Fruit fly (Drosophila melanogaster): ENCODE results near the gene ed.
A peak's percentile ranks its signal among the peaks of the same experiment; 100 is the strongest.

Gene ed

DNA sequence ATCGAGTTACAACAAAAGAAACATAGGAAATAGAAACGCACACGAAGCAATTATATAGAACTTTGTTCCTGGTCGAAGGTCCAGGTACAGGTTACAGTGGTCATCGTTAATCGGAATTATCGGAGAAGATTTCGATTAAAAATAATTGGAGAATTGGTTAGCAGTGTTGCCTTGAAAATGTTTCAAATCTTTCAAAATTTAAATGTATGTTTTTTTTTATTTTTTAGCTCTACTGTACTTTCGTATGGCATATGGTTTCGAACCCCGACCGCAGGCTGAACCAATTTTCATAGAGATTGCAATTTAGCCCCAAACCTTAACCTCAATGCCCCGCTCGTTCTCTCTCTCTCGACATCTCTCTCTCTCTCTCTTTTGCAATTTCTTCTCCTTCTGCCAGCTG lies 3.2 kb upstream of the ed start:
- TF ChIP-seq CTCF (optimal IDR thresholded peaks at IDR 0.05), result no peak
- no peak for TF ChIP-seq CG8478 (optimal IDR thresholded peaks at IDR 0.05)

DNA sequence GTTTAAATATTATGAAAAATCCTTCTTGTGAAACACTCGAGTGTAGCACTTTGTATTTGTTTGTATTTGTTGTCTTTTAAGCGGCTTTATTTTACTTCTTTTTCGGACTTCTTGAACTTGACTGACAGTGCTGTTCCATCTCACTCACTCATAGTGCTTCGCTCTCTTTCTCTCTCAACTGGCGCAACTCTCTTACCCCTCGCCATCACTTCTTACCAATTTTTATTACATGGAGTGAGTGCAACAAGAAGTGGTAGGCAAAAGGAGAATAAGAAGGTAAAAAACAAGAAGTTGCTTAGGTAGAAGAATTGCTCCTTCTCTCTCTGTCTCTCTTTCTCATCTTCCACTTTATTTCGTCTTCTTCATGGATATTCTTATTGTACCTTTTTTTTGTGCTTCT lies 2.5 kb upstream of the ed start:
- TF ChIP-seq CTCF (optimal IDR thresholded peaks at IDR 0.05) (no peak), CG8478 (optimal IDR thresholded peaks at IDR 0.05) (no peak)

DNA sequence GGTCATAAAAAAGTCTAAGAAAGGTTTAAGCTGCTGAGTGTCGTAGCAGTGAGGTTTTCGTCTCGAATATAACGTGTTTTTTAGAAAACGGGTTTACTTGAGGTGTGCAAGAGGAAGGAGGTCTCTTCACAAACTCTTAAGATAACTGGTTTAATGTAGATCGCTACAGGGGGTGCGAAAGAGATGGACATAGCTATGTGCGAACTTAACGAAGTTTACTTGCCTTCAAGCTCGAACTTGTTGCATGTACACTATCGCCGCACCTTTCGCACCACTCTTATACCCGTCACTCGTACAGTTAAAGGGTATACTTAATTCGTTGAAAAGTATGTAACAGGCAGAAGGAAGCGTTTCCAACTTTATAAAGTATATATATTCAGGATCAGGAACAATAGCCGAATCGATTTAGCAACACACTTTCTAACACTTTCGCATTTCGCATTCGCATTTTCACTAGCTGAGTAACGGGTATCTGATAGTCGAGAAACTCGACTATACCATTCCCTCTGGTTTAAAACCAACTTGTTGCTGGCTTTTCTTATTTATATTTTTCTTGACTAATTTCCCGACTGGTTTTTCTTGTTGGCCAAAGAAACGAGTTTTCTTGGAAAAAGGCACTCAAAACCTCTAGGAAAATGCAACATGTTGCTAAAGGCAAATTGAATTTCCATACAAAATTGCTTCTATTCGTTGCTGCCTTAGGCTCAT lies 787 bp upstream of the ed start:
- peak in 1 of 2 experiments; percentile 26 for TF ChIP-seq CTCF (optimal IDR thresholded peaks at IDR 0.05)
- TF ChIP-seq CG8478 (optimal IDR thresholded peaks at IDR 0.05), result no peak

DNA sequence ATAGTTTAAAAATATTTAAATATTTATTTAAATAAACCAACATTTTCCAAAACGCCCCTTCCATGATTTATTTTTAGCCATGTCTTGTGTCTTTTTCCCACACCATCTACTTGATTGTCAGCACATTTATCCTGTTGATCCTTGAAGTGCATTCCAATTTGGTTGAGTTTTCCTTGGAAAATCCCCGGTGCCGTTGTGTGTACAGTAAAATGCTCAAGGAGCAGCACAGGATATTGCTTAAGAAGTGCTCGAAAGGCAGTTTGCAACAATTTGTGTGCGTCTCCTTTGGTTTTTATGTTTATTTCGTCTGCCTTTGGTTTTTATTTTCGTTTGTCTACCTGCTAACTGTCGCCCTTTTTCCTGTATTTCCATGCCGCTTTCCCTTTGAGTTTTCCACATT lies 3.1 kb downstream of the ed start:
- no peak for TF ChIP-seq CTCF (optimal IDR thresholded peaks at IDR 0.05)
- TF ChIP-seq CG8478 (optimal IDR thresholded peaks at IDR 0.05), result no peak

DNA sequence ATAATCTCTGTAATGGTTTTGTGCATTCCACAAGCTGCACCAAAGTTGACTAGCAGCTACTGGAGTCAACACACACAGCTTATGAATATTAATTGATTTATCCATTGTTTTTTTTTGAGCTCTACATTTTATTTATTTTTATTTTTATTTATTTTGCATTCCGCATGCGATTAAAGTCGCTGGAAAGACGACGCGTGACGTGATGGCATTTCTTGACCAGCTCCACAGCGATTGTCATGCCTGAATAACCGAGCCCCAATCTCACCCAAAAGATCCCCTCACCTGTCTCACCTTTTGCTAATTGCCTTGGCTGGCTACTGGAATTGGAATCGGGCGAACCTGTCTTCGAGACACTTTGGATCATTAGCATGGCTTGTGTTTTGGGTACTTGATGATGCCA lies 5.1 kb downstream of the ed start:
- TF ChIP-seq CTCF (optimal IDR thresholded peaks at IDR 0.05), result no peak
- TF ChIP-seq CG8478 (optimal IDR thresholded peaks at IDR 0.05), result no peak

DNA sequence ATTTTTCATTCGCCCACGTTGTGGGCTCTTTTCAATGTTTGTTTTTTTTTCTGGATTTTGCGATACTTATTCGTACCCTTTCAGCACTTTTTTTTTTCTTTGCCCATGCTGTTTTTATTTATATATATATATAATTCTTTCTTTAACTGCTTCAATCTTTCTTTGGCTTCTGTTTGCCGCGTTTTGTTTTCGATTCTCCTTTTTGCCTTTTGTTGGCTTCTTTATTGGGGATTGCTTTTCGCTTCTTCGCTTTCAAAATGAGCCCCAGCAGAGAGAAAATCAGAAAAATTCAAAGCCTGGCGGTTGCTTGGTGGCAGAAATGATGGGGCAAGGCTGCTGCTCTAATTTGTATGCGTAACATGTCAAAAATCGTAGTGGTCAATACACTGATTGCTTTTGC lies 5.8 kb downstream of the ed start:
- TF ChIP-seq CG8478 (optimal IDR thresholded peaks at IDR 0.05), result no peak
- TF ChIP-seq CTCF (optimal IDR thresholded peaks at IDR 0.05), result no peak

DNA sequence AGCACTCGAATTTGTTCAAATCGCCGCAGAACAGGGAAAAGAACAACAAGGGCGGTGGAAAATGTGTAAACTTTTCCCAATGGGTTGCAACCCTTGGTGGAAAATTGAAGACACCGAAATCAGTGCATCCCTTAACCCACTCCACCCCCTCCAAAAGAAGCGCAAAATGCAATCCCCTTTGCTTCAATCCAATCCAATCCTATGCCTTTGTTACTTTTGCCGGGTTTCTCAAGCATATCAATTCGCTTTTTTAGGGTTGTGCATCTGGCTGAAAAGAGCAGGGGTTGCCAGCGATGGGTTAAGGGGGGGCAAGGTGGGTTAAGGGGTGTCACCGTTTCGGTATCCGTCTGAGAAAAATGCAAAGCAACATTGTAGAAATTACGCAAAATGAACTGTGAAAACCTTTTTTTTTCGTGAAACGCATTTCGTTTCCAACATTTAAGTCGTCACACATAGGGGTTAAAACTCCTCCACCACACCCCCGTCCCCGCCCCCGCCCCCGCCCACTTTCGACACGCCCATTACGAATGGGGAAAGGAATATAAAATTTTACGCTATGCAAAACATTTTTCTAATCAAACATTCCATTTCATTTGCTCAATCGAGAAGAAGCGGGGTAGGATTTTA lies 7.0 kb downstream of the ed start:
- TF ChIP-seq CG8478 (optimal IDR thresholded peaks at IDR 0.05), result no peak
- TF ChIP-seq CTCF (optimal IDR thresholded peaks at IDR 0.05), result no peak

DNA sequence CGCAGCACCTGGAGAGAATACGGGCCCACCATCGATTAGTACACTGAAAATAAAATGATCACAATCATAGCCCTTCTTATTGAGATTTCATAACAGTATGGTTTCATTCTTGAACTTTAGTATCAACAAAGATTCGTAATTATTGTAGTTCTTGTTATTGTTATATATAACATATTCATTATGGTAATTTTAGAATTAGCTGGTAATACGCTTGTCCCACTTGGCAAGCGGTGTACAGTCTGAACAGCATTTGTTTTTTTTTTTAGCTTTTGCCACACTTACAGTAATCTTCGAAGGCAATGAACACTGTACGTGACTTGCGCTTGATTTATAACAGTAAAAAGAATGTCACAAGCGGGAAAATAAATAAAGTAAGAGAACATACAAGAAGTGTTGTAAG lies 11.9 kb downstream of the ed start:
- TF ChIP-seq CTCF (optimal IDR thresholded peaks at IDR 0.05), result no peak
- TF ChIP-seq CG8478 (optimal IDR thresholded peaks at IDR 0.05), result no peak

DNA sequence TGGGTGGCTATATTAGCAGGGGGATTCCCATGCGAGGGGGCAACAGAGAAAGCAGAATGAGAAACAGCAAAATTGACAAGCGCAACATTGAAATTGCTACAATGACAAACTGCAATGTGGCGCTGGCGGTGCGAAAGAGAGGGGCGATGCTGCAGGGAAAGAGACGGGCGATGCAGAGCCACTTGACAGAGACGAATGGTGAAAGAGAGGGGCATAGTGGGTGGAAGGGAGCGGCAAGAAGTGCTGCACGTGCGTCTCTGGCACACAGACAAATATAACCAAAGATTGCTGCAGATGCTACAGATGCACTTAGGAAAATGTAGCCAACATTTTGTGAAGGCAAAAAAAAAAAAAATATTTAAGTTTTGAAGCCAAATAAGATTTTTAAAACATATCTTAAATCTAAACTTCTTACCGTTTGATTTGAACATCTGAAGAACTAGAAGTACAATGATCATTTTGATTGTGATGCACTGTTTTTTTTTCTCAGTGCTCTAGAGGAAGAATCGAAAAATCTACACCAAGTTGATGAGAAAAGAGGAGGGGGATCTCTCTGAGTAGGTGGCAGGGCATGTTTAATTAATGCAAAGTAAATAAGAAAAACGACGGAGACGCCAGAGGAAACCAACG lies 14.1 kb downstream of the ed start:
- TF ChIP-seq CG8478 (optimal IDR thresholded peaks at IDR 0.05) (no peak), CTCF (optimal IDR thresholded peaks at IDR 0.05) (no peak)

DNA sequence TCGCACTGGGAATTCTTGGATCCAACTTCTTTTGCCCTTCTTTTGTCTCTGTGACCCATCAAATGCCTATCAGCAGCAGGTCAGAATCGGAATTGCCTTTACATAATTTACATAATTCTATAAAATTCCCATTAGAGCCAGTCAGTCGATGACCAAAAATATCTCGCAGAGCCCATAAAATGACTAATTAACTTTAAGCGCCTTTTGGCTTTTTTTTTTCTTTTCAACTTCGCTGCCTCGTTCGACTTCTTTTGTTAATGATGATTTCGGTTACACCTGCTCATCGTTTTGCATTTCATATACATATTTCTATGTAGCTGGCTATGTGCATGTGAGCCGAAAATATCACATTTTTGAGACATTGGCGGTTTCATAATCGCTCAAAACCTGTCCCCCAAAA lies 20.6 kb downstream of the ed start:
- TF ChIP-seq CTCF (optimal IDR thresholded peaks at IDR 0.05), result no peak
- TF ChIP-seq CG8478 (optimal IDR thresholded peaks at IDR 0.05), result no peak

DNA sequence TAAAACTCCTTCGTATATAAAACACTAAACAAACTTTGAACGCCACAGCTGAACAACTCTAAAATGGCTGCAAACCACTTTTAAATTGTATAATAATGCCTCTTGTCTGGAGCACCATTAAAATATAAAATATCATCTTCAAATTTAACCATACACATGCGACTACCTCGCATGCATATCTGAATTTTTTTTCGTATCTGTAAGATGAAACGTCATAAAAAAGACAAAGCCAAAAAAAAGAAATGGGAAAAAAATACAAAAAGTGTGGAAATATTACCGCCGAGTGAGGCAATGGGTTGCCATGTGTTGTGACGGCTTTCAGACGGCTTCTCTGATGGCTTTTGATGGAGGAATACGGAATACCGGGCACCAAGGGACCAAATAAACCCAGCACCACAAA lies 21.2 kb downstream of the ed start:
- TF ChIP-seq CTCF (optimal IDR thresholded peaks at IDR 0.05) (no peak), CG8478 (optimal IDR thresholded peaks at IDR 0.05) (no peak)

DNA sequence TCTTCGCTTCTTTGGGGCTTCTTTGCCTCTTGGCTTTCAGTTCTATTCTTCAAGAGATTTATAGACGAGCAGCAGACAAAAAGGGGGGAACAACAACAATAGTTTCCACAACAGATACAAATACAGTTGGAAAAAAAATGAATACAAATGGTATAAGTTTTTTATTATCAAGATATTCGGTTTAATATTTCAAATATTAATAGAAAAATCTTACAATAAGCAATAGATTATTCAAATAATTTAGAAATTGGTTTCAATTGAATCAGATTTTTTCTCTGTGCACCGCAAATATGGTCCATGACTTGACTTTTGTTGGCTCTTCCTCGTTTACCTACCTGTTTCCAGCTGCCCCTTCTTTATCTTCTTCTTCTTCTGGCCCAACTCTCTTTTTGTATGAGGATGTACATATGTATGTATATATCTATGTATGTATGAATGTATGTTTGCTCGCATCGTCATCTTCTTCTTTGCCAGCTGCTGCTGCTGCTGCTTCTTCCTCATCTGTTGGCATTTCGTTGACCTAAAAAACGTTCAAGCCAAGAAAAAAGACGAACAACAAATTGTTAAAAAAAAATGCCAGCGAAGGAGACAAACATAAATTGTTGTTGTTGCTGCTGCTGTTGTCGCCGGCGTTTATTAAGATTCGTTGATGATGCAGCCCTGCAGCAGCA lies 22.4 kb downstream of the ed start:
- TF ChIP-seq CTCF (optimal IDR thresholded peaks at IDR 0.05) (no peak), CG8478 (optimal IDR thresholded peaks at IDR 0.05) (no peak)

DNA sequence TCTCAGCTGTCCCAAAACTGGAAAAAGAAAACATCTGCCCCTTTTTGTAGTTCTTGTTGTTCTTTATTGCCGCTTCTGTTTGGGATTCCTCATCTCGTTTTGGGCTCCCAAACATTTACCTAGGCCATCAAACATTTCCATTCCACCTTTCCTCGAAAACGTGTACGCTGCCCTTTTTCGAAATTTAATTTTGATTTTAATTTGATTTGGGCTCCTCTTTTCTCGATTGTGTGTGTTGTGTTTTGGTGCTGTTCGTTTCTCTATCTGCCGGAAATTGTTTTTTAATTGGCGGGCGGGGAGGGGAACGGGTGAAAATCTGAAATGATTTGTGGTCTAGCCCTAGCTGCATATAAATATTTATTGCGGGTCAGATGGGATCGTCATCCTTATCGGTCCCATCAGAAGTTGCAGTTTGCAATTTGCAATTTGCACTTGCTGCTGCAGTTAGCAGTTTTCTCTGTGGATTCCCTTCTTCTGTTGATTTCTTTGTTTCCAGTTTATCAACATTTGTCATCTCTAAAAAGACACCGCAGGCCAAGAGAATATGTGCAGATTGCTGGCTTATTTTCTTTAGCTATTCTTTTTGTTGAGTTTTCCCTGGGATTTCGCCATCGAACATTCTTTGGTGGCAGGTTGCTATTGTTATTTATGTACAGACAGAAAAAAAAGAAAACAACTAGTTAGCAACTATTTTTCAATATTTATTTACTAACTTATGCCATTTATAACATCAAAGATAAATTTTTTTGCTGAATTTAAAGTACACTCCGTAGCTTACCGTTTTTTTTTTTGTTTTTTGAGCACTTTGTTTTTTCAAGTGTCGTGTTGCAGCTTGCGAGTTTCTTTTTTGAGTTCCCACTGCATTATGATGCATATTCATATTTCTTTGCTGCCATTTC lies 24.0 kb downstream of the ed start:
- TF ChIP-seq CTCF (optimal IDR thresholded peaks at IDR 0.05) (no peak), CG8478 (optimal IDR thresholded peaks at IDR 0.05) (no peak)

DNA sequence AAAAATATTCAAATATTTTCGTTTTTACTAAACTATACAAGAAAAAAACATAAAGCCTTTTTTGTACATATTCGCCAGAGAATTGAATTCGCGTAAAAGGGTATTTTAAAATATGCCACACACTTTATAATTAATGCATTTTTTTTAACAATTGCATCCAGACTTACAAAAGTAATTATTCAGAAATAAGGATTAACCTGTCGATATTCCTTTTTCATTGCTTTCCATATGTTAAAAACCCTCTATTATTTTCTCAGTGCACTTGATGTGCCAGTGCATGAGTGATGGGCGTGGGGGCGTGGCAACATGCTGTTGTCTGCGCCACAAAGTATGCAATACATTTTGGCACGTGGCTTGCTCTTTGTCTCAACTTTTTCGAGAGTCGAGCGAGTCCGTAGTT lies 25.6 kb downstream of the ed start:
- no peak for TF ChIP-seq CTCF (optimal IDR thresholded peaks at IDR 0.05)
- no peak for TF ChIP-seq CG8478 (optimal IDR thresholded peaks at IDR 0.05)

DNA sequence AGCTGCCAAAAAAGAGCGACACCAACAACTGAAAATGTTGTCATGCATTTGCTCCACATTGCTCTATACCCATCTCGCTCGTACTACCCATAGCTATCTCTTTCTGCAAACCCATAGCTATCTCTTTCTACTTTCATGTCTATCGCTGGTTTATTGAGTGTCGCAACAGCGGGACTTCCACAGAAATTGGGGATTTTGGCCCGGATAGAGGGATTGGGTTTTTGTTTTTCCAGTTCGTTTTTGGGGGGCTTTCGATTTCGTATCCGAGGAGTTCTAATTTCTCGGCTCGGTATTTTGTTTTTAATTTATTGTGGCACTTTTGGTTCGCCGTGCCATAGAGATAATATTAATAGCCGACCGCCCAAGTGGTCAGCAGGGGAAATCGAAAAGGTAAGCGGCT lies 29.6 kb downstream of the ed start:
- TF ChIP-seq CG8478 (optimal IDR thresholded peaks at IDR 0.05) (no peak), CTCF (optimal IDR thresholded peaks at IDR 0.05) (no peak)
